Worm (Caenorhabditis elegans) whole organism, L3 larva: ENCODE data around the gene F49E8.7.

Experiments
- R02D3.7 ChIP-seq: fragments of 150-350 bp; optimal IDR thresholded peaks from 2 replicates; lab custom pipeline; 2014; ENCODE audit warnings: missing biosample characterization, missing genetic modification characterization
- aly-2 ChIP-seq: fragments of 150-350 bp; optimal IDR thresholded peaks from 2 replicates; lab custom pipeline; 2014; ENCODE audit warnings: missing biosample characterization, missing genetic modification characterization
- ceh-28 ChIP-seq: fragments of 150-350 bp; optimal IDR thresholded peaks from 2 replicates; lab custom pipeline; 2014; ENCODE audit warnings: missing biosample characterization, missing genetic modification reagents, missing genetic modification characterization
- ceh-82 ChIP-seq: fragments of 150-350 bp; optimal IDR thresholded peaks from 2 replicates; lab custom pipeline; 2014; ENCODE audit warnings: missing biosample characterization, missing genetic modification characterization
- daf-12 ChIP-seq: fragments of 150-350 bp; optimal IDR thresholded peaks from 2 replicates; lab custom pipeline; 2014; ENCODE audit warnings: missing biosample characterization, missing genetic modification reagents, missing genetic modification characterization
- egl-5 ChIP-seq: fragments of 150-350 bp; optimal IDR thresholded peaks from 2 replicates; lab custom pipeline; 2017; ENCODE audit warnings: missing biosample characterization, missing genetic modification reagents, missing genetic modification characterization, inconsistent platforms
- elt-1 ChIP-seq: fragments of 150-350 bp; optimal IDR thresholded peaks from 2 replicates; lab custom pipeline; 2014; ENCODE audit warnings: missing biosample characterization, missing genetic modification characterization
- elt-3 ChIP-seq, 3 experiments: fragments of 150-350 bp in 1 of 3; sonication (generic microtip) in 2 of 3; optimal IDR thresholded peaks; 2 replicates in 2 of 3; 4 replicates in 1 of 3; lab custom pipeline; 2014 to 2017; ENCODE audit warnings: missing biosample characterization in 3 of 3, missing genetic modification characterization in 3 of 3
- eor-1 ChIP-seq, 2 experiments: fragments of 150-350 bp; optimal IDR thresholded peaks; 2 replicates each; lab custom pipeline; 2014 to 2018; ENCODE audit warnings: missing biosample characterization in 2 of 2, missing genetic modification characterization in 2 of 2
- fkh-10 ChIP-seq: sonication (generic microtip); optimal IDR thresholded peaks from 2 replicates; lab custom pipeline; 2017; ENCODE audit warnings: missing biosample characterization, missing genetic modification reagents, missing genetic modification characterization
- fkh-2 ChIP-seq: fragments of 150-350 bp; optimal IDR thresholded peaks from 2 replicates; lab custom pipeline; 2014; ENCODE audit warnings: missing biosample characterization, missing genetic modification reagents, missing genetic modification characterization
- fos-1 ChIP-seq: fragments of 150-350 bp; optimal IDR thresholded peaks from 2 replicates; lab custom pipeline; 2014; ENCODE audit warnings: missing biosample characterization, missing genetic modification characterization
- jun-1 ChIP-seq: fragments of 150-350 bp; optimal IDR thresholded peaks from 2 replicates; lab custom pipeline; 2014; ENCODE audit warnings: missing biosample characterization, missing genetic modification reagents, missing genetic modification characterization
- lin-15B ChIP-seq: fragments of 150-350 bp; optimal IDR thresholded peaks from 2 replicates; lab custom pipeline; 2014; ENCODE audit warnings: missing biosample characterization, missing genetic modification characterization
- lin-39 ChIP-seq: fragments of 150-350 bp; optimal IDR thresholded peaks from 2 replicates; lab custom pipeline; 2018; ENCODE audit warnings: missing biosample characterization, missing genetic modification reagents, missing genetic modification characterization
- lsy-12 ChIP-seq: sonication (generic microtip); optimal IDR thresholded peaks from 2 replicates; lab custom pipeline; 2016; ENCODE audit warnings: mild to moderate bottlenecking, missing genetic modification characterization, missing compliant biosample characterization
- nfya-1 ChIP-seq: sonication (generic microtip); optimal IDR thresholded peaks from 2 replicates; lab custom pipeline; 2017; ENCODE audit warnings: missing genetic modification characterization, mild to moderate bottlenecking, missing compliant biosample characterization, antibody characterized with exemption, moderate library complexity; ENCODE audit not compliant: insufficient read depth
- nhr-11 ChIP-seq: fragments of 150-350 bp; optimal IDR thresholded peaks from 2 replicates; lab custom pipeline; 2014; ENCODE audit warnings: missing biosample characterization, missing genetic modification characterization
- nhr-12 ChIP-seq: fragments of 150-350 bp; optimal IDR thresholded peaks from 2 replicates; lab custom pipeline; 2014; ENCODE audit warnings: missing biosample characterization, missing genetic modification characterization
- nhr-23 ChIP-seq: fragments of 150-350 bp; optimal IDR thresholded peaks from 2 replicates; lab custom pipeline; 2014; ENCODE audit warnings: missing biosample characterization, missing genetic modification reagents, missing genetic modification characterization
- nhr-237 ChIP-seq: fragments of 150-350 bp; optimal IDR thresholded peaks from 2 replicates; lab custom pipeline; 2014; ENCODE audit warnings: missing biosample characterization, missing genetic modification characterization
- nhr-25 ChIP-seq: sonication (generic microtip); optimal IDR thresholded peaks from 2 replicates; lab custom pipeline; 2017; ENCODE audit warnings: missing biosample characterization, missing genetic modification characterization
- nhr-43 ChIP-seq: sonication (generic microtip); optimal IDR thresholded peaks from 2 replicates; lab custom pipeline; 2016; ENCODE audit warnings: mild to moderate bottlenecking, missing genetic modification characterization, missing compliant biosample characterization; ENCODE audit not compliant: poor library complexity, severe bottlenecking
- nhr-67 ChIP-seq: fragments of 150-350 bp; optimal IDR thresholded peaks from 2 replicates; lab custom pipeline; 2014; ENCODE audit warnings: missing biosample characterization, missing genetic modification characterization
- nhr-76 ChIP-seq: fragments of 150-350 bp; sonication (generic microtip); optimal IDR thresholded peaks from 5 replicates; lab custom pipeline; 2014; ENCODE audit warnings: missing biosample characterization, missing genetic modification characterization
- nhr-77 ChIP-seq: fragments of 150-350 bp; optimal IDR thresholded peaks from 2 replicates; lab custom pipeline; 2014; ENCODE audit warnings: missing biosample characterization, missing genetic modification characterization
- pha-4 ChIP-seq: fragments of 150-350 bp; optimal IDR thresholded peaks from 2 replicates; lab custom pipeline; 2014; ENCODE audit warnings: missing biosample characterization, missing genetic modification reagents, missing genetic modification characterization
- pqm-1 ChIP-seq: fragments of 150-350 bp; optimal IDR thresholded peaks from 2 replicates; lab custom pipeline; 2017; ENCODE audit warnings: missing biosample characterization, missing genetic modification characterization, inconsistent platforms
- skn-1 ChIP-seq: fragments of 150-350 bp; optimal IDR thresholded peaks from 2 replicates; lab custom pipeline; 2014; ENCODE audit warnings: missing biosample characterization, missing genetic modification characterization
- tbx-2 ChIP-seq: sonication (generic microtip); optimal IDR thresholded peaks from 2 replicates; lab custom pipeline; 2016; ENCODE audit warnings: mild to moderate bottlenecking, missing genetic modification characterization, missing compliant biosample characterization
- unc-39 ChIP-seq: sonication (generic microtip); optimal IDR thresholded peaks from 4 replicates; lab custom pipeline; 2017; ENCODE audit warnings: missing biosample characterization, missing genetic modification characterization
- unc-62 ChIP-seq: fragments of 150-350 bp; sonication (generic microtip); optimal IDR thresholded peaks from 4 replicates; lab custom pipeline; 2014; ENCODE audit warnings: missing biosample characterization, missing genetic modification reagents, missing genetic modification characterization
- zag-1 ChIP-seq: fragments of 150-350 bp; optimal IDR thresholded peaks from 2 replicates; lab custom pipeline; 2014; ENCODE audit warnings: missing biosample characterization, missing genetic modification characterization
- ztf-4 ChIP-seq: fragments of 150-350 bp; optimal IDR thresholded peaks from 2 replicates; lab custom pipeline; 2014; ENCODE audit warnings: missing biosample characterization, missing genetic modification characterization

The F49E8.7 gene

DNA sequence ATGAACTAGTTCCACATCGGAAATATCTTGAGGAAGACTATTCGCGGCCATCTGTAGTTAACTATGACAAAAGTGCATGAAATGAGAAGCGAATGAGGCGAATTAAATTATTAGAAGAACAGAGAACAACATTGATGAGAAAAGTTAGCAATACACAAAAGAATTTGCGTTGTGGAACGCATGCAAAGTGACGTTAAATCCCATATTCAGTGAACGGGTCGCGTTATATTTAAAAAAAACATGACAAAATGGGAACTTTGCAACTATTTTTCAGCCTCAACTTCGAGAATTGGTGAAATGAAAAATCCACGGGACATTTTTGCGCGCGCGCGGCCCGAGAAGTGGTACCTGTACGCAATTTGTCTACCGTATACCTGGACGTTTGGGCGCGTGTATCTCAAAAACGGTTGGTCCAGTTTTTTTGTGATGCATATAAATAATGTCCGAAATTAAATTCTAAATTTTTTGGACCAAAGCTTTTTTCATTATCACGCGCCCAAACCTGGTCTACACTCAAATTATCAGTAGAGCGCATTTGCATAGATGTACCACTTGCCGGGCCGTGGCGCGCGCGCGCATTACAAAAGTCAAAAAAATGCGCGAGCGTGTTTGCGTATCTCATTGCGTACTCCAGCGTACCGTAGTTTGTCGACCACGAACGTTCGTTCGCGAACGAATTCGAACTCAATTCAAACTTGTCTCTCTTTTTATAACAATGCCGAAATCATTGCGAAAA, 8.2 kb downstream of the F49E8.7 start, which contains the start of the genes cdd-2 and oef-1:
TSS of gene cdd-2 (minus strand) at position 51 of the 736 bp plus-strand sequence.
TSS of gene oef-1 (plus strand) at position 575 of the 736 bp plus-strand sequence.
- TF ChIP-seq nhr-25 (tag; lab: Kevin White, UChicago) (no peak), nhr-67 (tag; lab: Kevin White, UChicago) (no peak), fkh-10 (no peak), nhr-23 (tag; lab: Kevin White, UChicago) (no peak), zag-1 (tag; lab: Kevin White, UChicago) (no peak), fkh-2 (tag; lab: Kevin White, UChicago) (no peak)

DNA sequence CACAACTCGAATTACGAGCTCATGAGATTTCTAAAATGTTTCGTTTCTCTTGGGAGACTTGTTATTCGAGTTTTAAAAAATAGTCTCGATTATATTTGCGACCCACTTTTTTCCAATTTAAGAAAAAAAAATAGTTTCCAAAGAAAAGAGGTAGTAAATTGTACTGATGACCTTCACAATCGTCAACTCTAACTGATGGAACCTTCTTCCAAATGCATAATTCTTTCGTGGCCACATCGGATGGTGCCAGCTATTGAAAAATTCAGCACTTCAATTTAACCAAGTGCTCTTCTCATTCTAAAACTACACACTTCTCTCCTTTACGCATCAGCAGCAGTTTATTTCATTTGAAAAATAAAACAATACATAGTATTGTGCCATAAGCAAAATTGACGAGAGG, 12.5 kb downstream of the F49E8.7 start:
- TF ChIP-seq lin-15B (tag; lab: Kevin White, UChicago): no peak
- TF ChIP-seq unc-62 (GFP tag; lab: Kevin White, UChicago): no peak
- TF ChIP-seq unc-39 (tag; lab: Kevin White, UChicago): no peak
- TF ChIP-seq tbx-2 (tag; lab: Kevin White, UChicago): no peak
- TF ChIP-seq pqm-1 (tag; lab: Kevin White, UChicago): no peak
- TF ChIP-seq elt-1: no peak
- TF ChIP-seq nhr-25 (tag; lab: Kevin White, UChicago): no peak
- no peak for TF ChIP-seq nhr-77 (tag; lab: Kevin White, UChicago)
- no peak for TF ChIP-seq skn-1
- no peak for TF ChIP-seq nhr-11 (tag; lab: Kevin White, UChicago)
- no peak for TF ChIP-seq ceh-28 (tag; lab: Kevin White, UChicago)
- TF ChIP-seq zag-1 (tag; lab: Kevin White, UChicago): no peak
- no peak for TF ChIP-seq pha-4 (tag; lab: Kevin White, UChicago)
- TF ChIP-seq daf-12 (tag; lab: Kevin White, UChicago): no peak
- no peak for TF ChIP-seq nhr-67 (tag; lab: Kevin White, UChicago)

DNA sequence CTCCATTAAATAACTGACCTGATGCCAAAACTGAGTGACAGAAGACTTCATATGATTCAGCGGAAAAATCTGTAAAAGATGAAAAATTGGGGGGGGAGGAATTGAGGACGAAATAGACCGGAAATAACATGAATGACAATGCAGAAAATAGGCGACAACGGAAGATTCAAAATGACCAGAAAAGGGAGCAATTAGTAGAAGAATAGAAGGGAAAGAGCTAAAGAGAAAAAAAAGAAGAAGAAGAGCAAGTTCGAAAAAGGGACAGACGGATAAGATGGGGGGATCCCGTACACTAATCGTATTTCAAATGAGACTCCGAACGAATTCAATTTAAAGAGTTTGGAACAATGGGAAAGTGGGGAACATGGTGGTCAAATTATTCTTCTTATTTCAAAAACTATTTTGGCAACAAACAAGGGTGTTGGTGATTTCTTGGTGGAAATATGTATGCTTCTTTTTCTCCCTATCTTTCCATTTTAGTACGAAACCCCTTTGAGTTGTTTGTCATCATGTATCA, 13.6 kb downstream of the F49E8.7 start, which contains the start of gene R05G6.10:
TSS of gene R05G6.10 (minus strand) at position 51 of the 517 bp plus-strand sequence.
- TF ChIP-seq R02D3.7 (tag; lab: Kevin White, UChicago): no peak
- TF ChIP-seq fos-1: no peak
- no peak for TF ChIP-seq lsy-12 (tag; lab: Kevin White, UChicago)
- no peak for TF ChIP-seq nhr-237 (tag; lab: Kevin White, UChicago)
- TF ChIP-seq jun-1: no peak
- TF ChIP-seq nhr-11 (tag; lab: Kevin White, UChicago): no peak
- TF ChIP-seq nhr-76 (tag; lab: Kevin White, UChicago): no peak
- TF ChIP-seq unc-62 (GFP tag; lab: Kevin White, UChicago): no peak
- no peak for TF ChIP-seq eor-1 (tag; optimal IDR thresholded peaks at IDR 0.05; lab: Kevin White, UChicago)
- TF ChIP-seq fkh-2 (tag; lab: Kevin White, UChicago): no peak
- no peak for TF ChIP-seq pqm-1 (tag; lab: Kevin White, UChicago)
- no peak for TF ChIP-seq lin-39 (tag; lab: Kevin White, UChicago)
- TF ChIP-seq nhr-23 (tag; lab: Kevin White, UChicago): no peak
- no peak for TF ChIP-seq ceh-82 (tag; lab: Kevin White, UChicago)
- no peak for TF ChIP-seq elt-3 (tag; optimal IDR thresholded peaks at IDR 0.05; lab: Kevin White, UChicago)
- no peak for TF ChIP-seq aly-2 (tag; lab: Kevin White, UChicago)

DNA sequence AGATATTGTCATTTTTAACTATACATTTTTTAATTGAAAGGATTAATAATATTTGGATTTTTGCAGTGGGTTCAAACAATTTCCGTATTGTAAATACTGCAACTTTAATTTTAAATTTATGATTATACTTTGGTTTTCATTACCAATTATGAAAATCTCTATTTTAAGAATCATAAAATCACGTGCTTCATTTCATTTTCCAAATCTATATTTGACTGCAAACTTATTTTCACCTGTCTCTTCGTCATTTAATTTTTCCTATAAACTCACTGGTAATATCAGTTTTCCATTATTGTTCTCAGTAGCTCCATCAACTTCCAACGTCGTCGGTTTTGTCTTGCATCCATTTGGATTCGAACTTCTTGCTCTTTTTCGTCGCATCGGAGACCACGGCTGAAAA, 23.8 kb downstream of the F49E8.7 start, which contains the start of gene R05G6.1:
TSS of gene R05G6.1 (plus strand) at position 301 of the 400 bp plus-strand sequence.
- TF ChIP-seq fos-1 (no peak), nfya-1 (no peak), lin-15B (tag; lab: Kevin White, UChicago) (no peak), egl-5 (tag; lab: Kevin White, UChicago) (no peak), nhr-12 (tag; lab: Kevin White, UChicago) (no peak), lin-39 (tag; lab: Kevin White, UChicago) (no peak), ztf-4 (tag; lab: Kevin White, UChicago) (no peak), tbx-2 (tag; lab: Kevin White, UChicago) (no peak), pqm-1 (tag; lab: Kevin White, UChicago) (no peak), daf-12 (tag; lab: Kevin White, UChicago) (no peak), nhr-43 (tag; lab: Kevin White, UChicago) (no peak), fkh-2 (tag; lab: Kevin White, UChicago) (no peak), elt-1 (no peak)
